Worm (Caenorhabditis elegans): Measurements from ENCODE around the gene hsp-12.6.

DNA sequence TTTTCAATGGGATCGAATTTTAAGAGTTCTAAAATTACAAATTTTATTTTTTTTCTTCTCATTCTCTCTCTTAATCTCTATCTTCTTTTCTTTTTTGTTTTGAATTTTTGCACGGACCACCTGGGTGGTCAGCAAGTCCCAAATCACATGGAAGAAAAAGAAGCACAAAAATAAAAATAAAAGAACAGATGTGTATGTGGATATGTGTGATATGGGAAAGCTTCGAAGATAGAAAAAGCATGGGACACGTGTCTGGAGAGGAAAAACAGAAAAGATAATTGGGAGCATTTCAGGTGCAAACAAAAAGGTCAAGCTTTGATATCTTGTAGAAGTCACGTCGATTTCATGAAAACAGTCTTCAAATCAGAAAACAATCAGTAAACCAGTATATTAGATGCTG, at the start of gene hsp-12.6:
- TF ChIP-seq ztf-4 (tag; optimal IDR thresholded peaks at IDR 0.05) (no peak), elt-1 (tag; optimal IDR thresholded peaks at IDR 0.05) (no peak), egl-27 (tag; optimal IDR thresholded peaks at IDR 0.05) (no peak), R02D3.7 (tag; optimal IDR thresholded peaks at IDR 0.05) (no peak), ztf-11 (tag; optimal IDR thresholded peaks at IDR 0.05) (no peak), skn-1 (tag; optimal IDR thresholded peaks at IDR 0.05) (no peak), dmd-4 (tag; optimal IDR thresholded peaks at IDR 0.05) (no peak), snpc-4 (tag; optimal IDR thresholded peaks at IDR 0.05) (peak; percentile 32), gmeb-1 (tag; optimal IDR thresholded peaks at IDR 0.05) (no peak), sem-4 (tag; optimal IDR thresholded peaks at IDR 0.05) (no peak), alr-1 (tag; optimal IDR thresholded peaks at IDR 0.05) (no peak), nhr-77 (tag; optimal IDR thresholded peaks at IDR 0.05) (no peak), blmp-1 (tag; optimal IDR thresholded peaks at IDR 0.05; ENCODE audit: insufficient read depth) (no peak)

All from whole organism, L2 larva.